Worm (Caenorhabditis elegans): Measurements from ENCODE around the gene sft-4.

Gene sft-4

DNA sequence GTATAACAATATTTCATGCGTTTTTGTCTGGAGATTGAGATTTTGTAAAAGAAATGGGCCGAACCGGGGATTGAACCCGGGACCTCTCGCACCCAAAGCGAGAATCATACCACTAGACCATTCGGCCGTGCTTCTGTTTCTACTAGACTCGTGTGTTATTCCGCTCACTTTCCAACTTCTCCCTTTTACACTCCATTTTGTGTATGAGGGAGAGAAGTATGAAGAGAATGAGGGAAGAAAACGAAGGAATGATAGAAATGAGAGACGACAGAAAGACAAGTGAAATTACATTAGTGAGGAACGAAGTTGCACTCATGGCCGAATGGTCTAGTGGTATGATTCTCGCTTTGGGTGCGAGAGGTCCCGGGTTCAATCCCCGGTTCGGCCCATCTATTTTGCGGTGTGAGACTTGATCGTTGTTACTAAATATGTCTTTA is 20.7 kb upstream of the sft-4 start (continued):
- TF ChIP-seq lin-35 (GFP tag; optimal IDR thresholded peaks at IDR 0.05) = peak; percentile 49 to 73
- TF ChIP-seq lin-14 (GFP tag; optimal IDR thresholded peaks at IDR 0.05) = peak; percentile 93
- peak; percentile 40 for TF ChIP-seq hpl-2 (GFP tag; optimal IDR thresholded peaks at IDR 0.05)
- peak; percentile 95 for TF ChIP-seq dsc-1 (tag; optimal IDR thresholded peaks at IDR 0.05)
- TF ChIP-seq nhr-76 (tag; optimal IDR thresholded peaks at IDR 0.05) = peak; percentile 75
- no peak for TF ChIP-seq tlp-1 (tag; optimal IDR thresholded peaks at IDR 0.05)
- TF ChIP-seq C04F5.9 (tag; optimal IDR thresholded peaks at IDR 0.05) = peak; percentile 45
- no peak for TF ChIP-seq ama-1 (optimal IDR thresholded peaks at IDR 0.05)
- peak; percentile 78 for TF ChIP-seq zip-4 (GFP tag; optimal IDR thresholded peaks at IDR 0.05)
- no peak for TF ChIP-seq aha-1 (tag; optimal IDR thresholded peaks at IDR 0.05)
- TF ChIP-seq nhr-77 (tag; optimal IDR thresholded peaks at IDR 0.05) = peak; percentile 84
- peak; percentile 69 for TF ChIP-seq sox-4 (tag; optimal IDR thresholded peaks at IDR 0.05)
- peak; percentile 76 for TF ChIP-seq unc-86 (tag; optimal IDR thresholded peaks at IDR 0.05)
- peak; percentile 42 for TF ChIP-seq nhr-237 (tag; optimal IDR thresholded peaks at IDR 0.05)
- no peak for TF ChIP-seq hlh-17 (GFP tag; optimal IDR thresholded peaks at IDR 0.05; ENCODE audit: borderline replicate concordance)
- TF ChIP-seq rnt-1 (tag; optimal IDR thresholded peaks at IDR 0.05) = peak; percentile 71
- no peak for TF ChIP-seq alr-1 (tag; optimal IDR thresholded peaks at IDR 0.05; ENCODE audit: borderline replicate concordance)
- TF ChIP-seq egl-27 (tag; optimal IDR thresholded peaks at IDR 0.05) = no peak
- peak; percentile 88 for TF ChIP-seq irx-1 (tag; optimal IDR thresholded peaks at IDR 0.05)
- peak; percentile 74 for TF ChIP-seq elt-2 (tag; optimal IDR thresholded peaks at IDR 0.05)
- TF ChIP-seq snu-23 (GFP tag; optimal IDR thresholded peaks at IDR 0.05) = peak; percentile 96
- TF ChIP-seq nhr-85 (tag) = peak; percentile 91
- peak; percentile 70 for TF ChIP-seq fkh-8 (tag; optimal IDR thresholded peaks at IDR 0.05)
- TF ChIP-seq swsn-7 (tag; optimal IDR thresholded peaks at IDR 0.05) = peak; percentile 93
- TF ChIP-seq pqm-1 (tag; optimal IDR thresholded peaks at IDR 0.05) = no peak
- TF ChIP-seq nhr-90 (tag; optimal IDR thresholded peaks at IDR 0.05; ENCODE audit: poor library complexity) = peak; percentile 94
- peak; percentile 93 for TF ChIP-seq mep-1 (tag; optimal IDR thresholded peaks at IDR 0.05)
- TF ChIP-seq ztf-4 (tag; optimal IDR thresholded peaks at IDR 0.05) = peak; percentile 82
- peak; percentile 88 for TF ChIP-seq jun-1 (tag; optimal IDR thresholded peaks at IDR 0.05)
- TF ChIP-seq lin-39 (tag; optimal IDR thresholded peaks at IDR 0.05) = peak; percentile 59
- peak; percentile 68 to 86 for TF ChIP-seq lsy-2 (tag; optimal IDR thresholded peaks at IDR 0.05)
- peak; percentile 82 for TF ChIP-seq fos-1 (tag; optimal IDR thresholded peaks at IDR 0.05)
- no peak for TF ChIP-seq lin-15B (tag; optimal IDR thresholded peaks at IDR 0.05)

DNA sequence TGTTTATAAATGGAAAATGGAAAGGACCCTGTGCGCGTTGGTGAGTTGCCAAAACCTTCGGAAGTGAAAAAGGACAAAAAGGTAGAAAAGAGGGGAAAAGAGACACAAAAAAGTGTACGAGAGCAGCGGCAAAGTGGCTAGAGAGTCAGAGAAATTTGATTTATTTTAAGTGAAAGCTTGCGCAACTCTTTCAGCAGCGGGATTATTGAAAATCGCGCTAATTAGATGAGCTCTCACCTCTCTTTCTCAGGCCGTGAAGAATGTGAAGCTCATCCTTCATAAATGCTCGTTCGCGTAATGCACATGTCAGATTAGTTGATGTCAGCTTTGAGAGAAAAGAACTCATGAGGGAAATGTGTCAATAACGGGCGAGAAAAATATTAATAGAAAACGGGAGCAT is 18.7 kb upstream of the sft-4 start:
- TF ChIP-seq fkh-8 (tag; optimal IDR thresholded peaks at IDR 0.05) (peak; percentile 11), nhr-71 (tag; optimal IDR thresholded peaks at IDR 0.05) (no peak), lin-14 (GFP tag; optimal IDR thresholded peaks at IDR 0.05) (peak; percentile 76), xbp-1 (tag; optimal IDR thresholded peaks at IDR 0.05) (peak; percentile 11), zip-4 (GFP tag; optimal IDR thresholded peaks at IDR 0.05) (no peak), tlp-1 (tag; optimal IDR thresholded peaks at IDR 0.05) (no peak), fkh-10 (GFP tag; optimal IDR thresholded peaks at IDR 0.05) (peak; percentile 81), ets-5 (GFP tag; IDR thresholded peaks at IDR 0.05) (no peak), unc-62 (GFP tag; optimal IDR thresholded peaks at IDR 0.05) (no peak), irx-1 (tag; optimal IDR thresholded peaks at IDR 0.05) (peak; percentile 31), isw-1 (GFP tag; IDR thresholded peaks at IDR 0.05) (peak; percentile 9; the same call in 1 of the 2 replicates), efl-3 (GFP tag; optimal IDR thresholded peaks at IDR 0.05) (no peak), sup-37 (GFP tag; optimal IDR thresholded peaks at IDR 0.05) (no peak), dsc-1 (tag; optimal IDR thresholded peaks at IDR 0.05) (peak; percentile 90), lin-35 (GFP tag; optimal IDR thresholded peaks at IDR 0.05) (no peak), ceh-8 (GFP tag; optimal IDR thresholded peaks at IDR 0.05) (peak; percentile 26), ces-1 (GFP tag; optimal IDR thresholded peaks at IDR 0.05) (peak; percentile 61), nhr-47 (tag; optimal IDR thresholded peaks at IDR 0.05) (peak; percentile 31), nhr-11 (tag; optimal IDR thresholded peaks at IDR 0.05) (no peak), C34B4.2 (tag; optimal IDR thresholded peaks at IDR 0.05) (no peak), nhr-84 (tag; optimal IDR thresholded peaks at IDR 0.05) (no peak), ceh-88 (GFP tag; IDR thresholded peaks at IDR 0.05) (no peak), snpc-4 (tag; optimal IDR thresholded peaks at IDR 0.05) (no peak), pqm-1 (tag; optimal IDR thresholded peaks at IDR 0.05) (no peak), tbx-2 (tag; optimal IDR thresholded peaks at IDR 0.05) (peak; percentile 22), ceh-63 (GFP tag; optimal IDR thresholded peaks at IDR 0.05) (no peak), C04F5.9 (tag; optimal IDR thresholded peaks at IDR 0.05) (no peak), ztf-11 (tag; optimal IDR thresholded peaks at IDR 0.05) (no peak), ama-1 (optimal IDR thresholded peaks at IDR 0.05) (no peak), aly-2 (tag; optimal IDR thresholded peaks at IDR 0.05) (no peak)
